Worm (Caenorhabditis elegans) whole organism, L1 larva: Measurements from ENCODE around the gene R10E11.9.
A peak's percentile ranks its signal among the peaks of the same experiment; 100 is the strongest.

Source experiments
- C16A3.4 ChIP-seq: fragments of 150-350 bp; optimal IDR thresholded peaks from 2 replicates; lab custom pipeline; 2014; ENCODE audit warnings: missing biosample characterization, missing genetic modification characterization
- C34B4.2 ChIP-seq: sonication (generic microtip); optimal IDR thresholded peaks from 2 replicates; lab custom pipeline; 2017; ENCODE audit warnings: mild to moderate bottlenecking, missing genetic modification characterization, missing compliant biosample characterization
- F16B12.6 ChIP-seq: fragments of 150-350 bp; optimal IDR thresholded peaks from 2 replicates; lab custom pipeline; 2014; ENCODE audit warnings: missing biosample characterization, missing genetic modification characterization
- Y116A8C.19 ChIP-seq: sonication (generic microtip); optimal IDR thresholded peaks from 2 replicates; lab custom pipeline; 2016; ENCODE audit warnings: missing compliant biosample characterization, missing genetic modification characterization, borderline replicate concordance
- aha-1 ChIP-seq: fragments of 150-350 bp; optimal IDR thresholded peaks from 2 replicates; lab custom pipeline; 2014; ENCODE audit warnings: missing biosample characterization, missing genetic modification characterization
- aly-2 ChIP-seq: fragments of 150-350 bp; optimal IDR thresholded peaks from 2 replicates; lab custom pipeline; 2014; ENCODE audit warnings: missing biosample characterization, missing genetic modification characterization
- ceh-88 ChIP-seq: fragments of 200-800 bp; sonication (Bioruptor generic); IDR thresholded peaks from 2 replicates; pipeline ENCODE4 v1.3.6; 2022; ENCODE audit warnings: missing genetic modification characterization, missing compliant biosample characterization
- dpl-1 ChIP-seq, 3 experiments: fragments of 150-350 bp in 2 of 3; sonication (generic microtip) in 1 of 3; optimal IDR thresholded peaks; 2 replicates each; lab custom pipeline; 2014 to 2017; ENCODE audit warnings: missing biosample characterization in 3 of 3, missing genetic modification characterization in 3 of 3, missing genetic modification reagents in 3 of 3
- efl-1 ChIP-seq, 4 experiments: fragments of 150-350 bp; optimal IDR thresholded peaks in 3 of 4; peaks in 1 of 4; 1 replicate in 1 of 4; 2 replicates in 3 of 4; lab custom pipeline; 2014; ENCODE audit warnings: missing biosample characterization in 2 of 4, missing genetic modification characterization in 2 of 4, missing genetic modification reagents in 2 of 4
- ets-5 ChIP-seq: fragments of 200-800 bp; sonication (Bioruptor generic); IDR thresholded peaks from 2 replicates; pipeline ENCODE4 v1.3.6; 2022; ENCODE audit warnings: missing genetic modification characterization, missing compliant biosample characterization
- fkh-4 ChIP-seq: sonication (generic microtip); optimal IDR thresholded peaks from 2 replicates; lab custom pipeline; 2016; ENCODE audit warnings: missing compliant biosample characterization, missing genetic modification characterization, borderline replicate concordance
- fkh-8 ChIP-seq: sonication (generic microtip); optimal IDR thresholded peaks from 2 replicates; lab custom pipeline; 2016; ENCODE audit warnings: mild to moderate bottlenecking, missing genetic modification characterization, missing compliant biosample characterization
- jun-1 ChIP-seq: fragments of 150-350 bp; optimal IDR thresholded peaks from 2 replicates; lab custom pipeline; 2014; ENCODE audit warnings: missing biosample characterization, missing genetic modification reagents, missing genetic modification characterization
- lin-13 ChIP-seq: fragments of 150-350 bp; optimal IDR thresholded peaks from 2 replicates; lab custom pipeline; 2014; ENCODE audit warnings: missing biosample characterization, missing genetic modification reagents, missing genetic modification characterization
- lin-35 ChIP-seq, 2 experiments: fragments of 150-350 bp; optimal IDR thresholded peaks; 2 replicates each; lab custom pipeline; 2014; ENCODE audit warnings: missing biosample characterization in 2 of 2, missing genetic modification characterization in 2 of 2, missing genetic modification reagents in 2 of 2
- lin-39 ChIP-seq: fragments of 150-350 bp; optimal IDR thresholded peaks from 2 replicates; lab custom pipeline; 2014; ENCODE audit warnings: missing biosample characterization, missing genetic modification reagents, missing genetic modification characterization
- lir-3 ChIP-seq: sonication (generic microtip); optimal IDR thresholded peaks from 2 replicates; lab custom pipeline; 2016; ENCODE audit warnings: mild to moderate bottlenecking, missing genetic modification characterization, moderate library complexity, missing compliant biosample characterization; ENCODE audit not compliant: poor library complexity
- lsy-2 ChIP-seq, 2 experiments: fragments of 150-350 bp; optimal IDR thresholded peaks; 2 replicates each; lab custom pipeline; 2014; ENCODE audit warnings: missing biosample characterization in 2 of 2, missing genetic modification characterization in 2 of 2
- mdl-1 ChIP-seq, 2 experiments: fragments of 150-350 bp; optimal IDR thresholded peaks; 2 replicates each; lab custom pipeline; 2014 to 2017; ENCODE audit warnings: missing biosample characterization in 2 of 2, missing genetic modification characterization in 2 of 2, inconsistent platforms in 1 of 2
- mep-1 ChIP-seq: fragments of 150-350 bp; optimal IDR thresholded peaks from 2 replicates; lab custom pipeline; 2014; ENCODE audit warnings: missing biosample characterization, missing genetic modification characterization
- nhr-11 ChIP-seq: fragments of 150-350 bp; optimal IDR thresholded peaks from 2 replicates; lab custom pipeline; 2014; ENCODE audit warnings: missing biosample characterization, missing genetic modification characterization
- nhr-47 ChIP-seq: sonication (generic microtip); optimal IDR thresholded peaks from 2 replicates; lab custom pipeline; 2016; ENCODE audit warnings: mild to moderate bottlenecking, missing genetic modification characterization, moderate library complexity, missing compliant biosample characterization
- nhr-71 ChIP-seq: sonication (generic microtip); optimal IDR thresholded peaks from 2 replicates; lab custom pipeline; 2016; ENCODE audit warnings: mild to moderate bottlenecking, missing genetic modification characterization, moderate library complexity, missing compliant biosample characterization
- nhr-76 ChIP-seq: sonication (generic microtip); optimal IDR thresholded peaks from 2 replicates; lab custom pipeline; 2017; ENCODE audit warnings: missing biosample characterization, missing genetic modification characterization
- nhr-77 ChIP-seq: fragments of 150-350 bp; optimal IDR thresholded peaks from 2 replicates; lab custom pipeline; 2014; ENCODE audit warnings: missing biosample characterization, missing genetic modification characterization
- nhr-85 ChIP-seq: sonication (generic microtip); peaks from one replicate; lab custom pipeline; 2016; ENCODE audit warnings: missing genetic modification characterization, inconsistent platforms, missing compliant biosample characterization
- pag-3 ChIP-seq: sonication (generic microtip); optimal IDR thresholded peaks from 2 replicates; lab custom pipeline; 2017; ENCODE audit warnings: missing genetic modification characterization, mild to moderate bottlenecking, missing compliant biosample characterization, antibody characterized with exemption, borderline replicate concordance; ENCODE audit not compliant: insufficient read depth
- pqm-1 ChIP-seq: sonication (generic microtip); optimal IDR thresholded peaks from 3 replicates; lab custom pipeline; 2017; ENCODE audit warnings: missing biosample characterization, missing genetic modification characterization
- rnt-1 ChIP-seq: sonication (generic microtip); optimal IDR thresholded peaks from 2 replicates; lab custom pipeline; 2016; ENCODE audit warnings: mild to moderate bottlenecking, missing genetic modification characterization, moderate library complexity, missing compliant biosample characterization
- skn-1 ChIP-seq: fragments of 150-350 bp; optimal IDR thresholded peaks from 2 replicates; lab custom pipeline; 2014; ENCODE audit warnings: missing biosample characterization, missing genetic modification characterization
- snu-23 ChIP-seq: sonication (generic microtip); optimal IDR thresholded peaks from 2 replicates; lab custom pipeline; 2016; ENCODE audit warnings: missing genetic modification characterization, missing compliant biosample characterization
- sox-4 ChIP-seq: sonication (generic microtip); optimal IDR thresholded peaks from 2 replicates; lab custom pipeline; 2016; ENCODE audit warnings: missing genetic modification characterization, missing compliant biosample characterization
- sup-37 ChIP-seq: fragments of 200-800 bp; sonication (Bioruptor generic); optimal IDR thresholded peaks from 2 replicates; lab custom pipeline; 2018; ENCODE audit warnings: mild to moderate bottlenecking, missing genetic modification characterization, missing compliant biosample characterization
- tlp-1 ChIP-seq: fragments of 150-350 bp; optimal IDR thresholded peaks from 2 replicates; lab custom pipeline; 2014; ENCODE audit warnings: missing biosample characterization, missing genetic modification characterization
- unc-130 ChIP-seq: fragments of 150-350 bp; optimal IDR thresholded peaks from 2 replicates; lab custom pipeline; 2017; ENCODE audit warnings: missing biosample characterization, missing genetic modification characterization, inconsistent platforms
- unc-98 ChIP-seq: fragments of 200-800 bp; sonication (Bioruptor generic); IDR thresholded peaks from 2 replicates; pipeline ENCODE4 v1.3.6; 2022; ENCODE audit warnings: missing genetic modification characterization, missing compliant biosample characterization
- xbp-1 ChIP-seq: sonication (generic microtip); optimal IDR thresholded peaks from 2 replicates; lab custom pipeline; 2016; ENCODE audit warnings: missing genetic modification characterization, missing compliant biosample characterization
- zip-4 ChIP-seq: fragments of 200-800 bp; sonication (Bioruptor generic); optimal IDR thresholded peaks from 2 replicates; lab custom pipeline; 2018; ENCODE audit warnings: mild to moderate bottlenecking, missing genetic modification characterization, moderate library complexity, missing compliant biosample characterization
- ztf-11 ChIP-seq, 2 experiments: sonication (generic microtip); optimal IDR thresholded peaks; 2 replicates each; lab custom pipeline; 2016 to 2017; ENCODE audit warnings: missing genetic modification characterization in 2 of 2, missing biosample characterization in 1 of 2, missing compliant biosample characterization in 1 of 2

Gene R10E11.9

DNA sequence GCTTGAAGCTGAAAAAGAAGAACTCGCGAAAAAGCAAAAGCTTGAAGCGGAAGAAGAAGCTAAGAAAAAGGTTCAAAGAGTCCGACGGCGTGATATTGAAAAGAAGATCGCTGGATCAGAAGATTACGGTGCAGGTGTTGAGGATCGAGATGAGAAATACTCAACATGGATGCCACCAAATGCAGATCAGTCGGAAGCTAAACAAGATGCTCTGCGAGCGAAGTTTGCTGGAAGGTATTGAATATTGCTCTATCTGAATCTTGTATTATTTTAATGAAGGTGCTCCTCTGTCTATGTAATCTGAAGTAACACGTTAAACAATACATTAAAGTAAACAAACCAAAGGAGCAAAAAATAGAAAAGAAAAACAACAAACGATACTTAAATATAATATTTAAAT lies 8.6 kb upstream of the R10E11.9 start:
- TF ChIP-seq F16B12.6 (tag; lab: Kevin White, UChicago) (no peak), efl-1 (optimal IDR thresholded peaks at IDR 0.05; lab: Kevin White, UChicago) (no peak), efl-1 (GFP tag; optimal IDR thresholded peaks at IDR 0.05 in 1 of 2; lab: Kevin White, UChicago) (peak in 1 of 2 experiments; percentile 55)

DNA sequence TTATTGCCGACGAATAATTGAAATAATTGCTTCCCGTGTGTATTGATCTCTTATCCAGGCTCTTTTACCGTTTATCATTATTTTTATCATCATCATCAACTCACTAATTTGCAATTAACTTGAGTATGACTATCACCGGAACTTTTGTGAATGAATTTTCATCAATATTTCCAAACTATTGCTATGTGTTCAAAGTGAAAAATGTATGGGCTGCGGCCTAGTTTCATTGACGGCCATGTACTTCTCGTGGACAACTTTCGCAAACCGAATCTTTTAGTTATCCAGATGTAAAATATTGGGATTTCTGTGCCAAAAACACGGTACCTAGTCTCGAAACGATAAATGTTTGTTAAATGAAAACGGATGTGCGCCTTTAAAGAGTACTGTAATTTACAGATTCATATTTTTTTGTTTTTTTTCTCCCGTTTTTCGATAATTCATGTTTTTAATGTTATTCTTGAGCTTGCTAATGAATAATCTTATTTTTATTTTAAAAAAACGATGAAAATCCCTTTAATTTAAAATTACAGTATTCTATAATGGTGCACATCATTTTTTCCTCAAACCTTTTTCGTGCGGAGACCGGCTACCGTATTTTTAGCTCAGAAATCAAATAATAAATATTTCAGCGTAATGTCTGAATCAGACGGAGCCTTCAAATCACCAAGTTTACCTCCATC lies 5.2 kb upstream of the R10E11.9 start, which contains the start of gene ZK632.2:
Gene ZK632.2 (plus strand): TSS at position 630 of the 680 bp plus-strand sequence.
- TF ChIP-seq tlp-1 (tag; lab: Kevin White, UChicago) (no peak), sox-4 (tag; lab: Kevin White, UChicago) (no peak), ets-5 (GFP tag; lab: Robert Waterston, UW) (no peak), nhr-85 (tag; lab: Kevin White, UChicago) (peak; percentile 31), lin-35 (GFP tag; optimal IDR thresholded peaks at IDR 0.05; lab: Kevin White, UChicago) (peak in 1 of 2 experiments; percentile 32), sup-37 (GFP tag; lab: Kevin White, UChicago) (no peak), rnt-1 (tag; lab: Kevin White, UChicago) (peak; percentile 68), mdl-1 (tag; optimal IDR thresholded peaks at IDR 0.05; lab: Kevin White, UChicago) (peak in 1 of 2 experiments; percentile 12), nhr-76 (tag; lab: Kevin White, UChicago) (no peak), efl-1 (optimal IDR thresholded peaks at IDR 0.05; lab: Kevin White, UChicago) (peak; percentile 1 to 27), efl-1 (GFP tag; optimal IDR thresholded peaks at IDR 0.05 in 1 of 2; lab: Kevin White, UChicago) (peak in 1 of 2 experiments; percentile 22), jun-1 (tag; lab: Kevin White, UChicago) (no peak), aly-2 (peak; percentile 32), nhr-71 (tag; lab: Kevin White, UChicago) (peak; percentile 20), aha-1 (tag; lab: Kevin White, UChicago) (no peak), snu-23 (GFP tag; lab: Kevin White, UChicago) (peak; percentile 30), nhr-77 (tag; lab: Kevin White, UChicago) (no peak), lsy-2 (tag; optimal IDR thresholded peaks at IDR 0.05; lab: Kevin White, UChicago) (peak in 1 of 2 experiments; percentile 27), pag-3 (tag; lab: Kevin White, UChicago) (no peak), dpl-1 (GFP tag; optimal IDR thresholded peaks at IDR 0.05; lab: Kevin White, UChicago) (peak in 1 of 3 experiments; percentile 43), fkh-4 (tag; lab: Kevin White, UChicago) (peak; percentile 21), lin-13 (GFP tag; lab: Kevin White, UChicago) (no peak), lir-3 (tag; lab: Kevin White, UChicago) (peak; percentile 35)

DNA sequence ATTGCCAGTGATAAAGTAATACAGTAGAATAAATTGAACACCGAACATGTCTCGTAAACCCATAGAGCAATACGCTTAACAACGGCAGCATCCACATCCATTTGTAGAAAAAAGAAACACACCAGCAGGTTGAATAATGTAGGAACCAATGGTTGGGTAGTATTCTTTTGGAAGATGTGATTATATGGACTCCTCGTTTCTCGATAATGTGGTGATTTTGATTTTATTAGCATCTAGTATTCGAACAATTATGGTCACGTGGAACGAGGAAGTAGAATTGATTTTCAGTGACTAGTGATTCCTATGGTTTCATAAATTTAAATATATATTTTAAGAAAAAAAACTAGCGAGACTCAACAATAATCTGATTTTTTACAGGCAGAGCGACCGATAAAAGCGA lies 3.0 kb upstream of the R10E11.9 start, which contains the start of gene srxa-10:
Gene srxa-10 (minus strand): TSS at position 101 of the 400 bp plus-strand sequence.
- TF ChIP-seq zip-4 (GFP tag; lab: Kevin White, UChicago) (no peak), ceh-88 (GFP tag; lab: Robert Waterston, UW) (no peak), fkh-8 (tag; lab: Kevin White, UChicago) (no peak), xbp-1 (tag; lab: Kevin White, UChicago) (no peak), ztf-11 (tag; optimal IDR thresholded peaks at IDR 0.05; lab: Kevin White, UChicago) (no peak), nhr-11 (tag; lab: Kevin White, UChicago) (no peak), lin-39 (tag; lab: Kevin White, UChicago) (no peak), pqm-1 (tag; lab: Kevin White, UChicago) (no peak), C16A3.4 (tag; lab: Kevin White, UChicago) (no peak), mep-1 (tag; lab: Kevin White, UChicago) (no peak), skn-1 (tag; lab: Kevin White, UChicago) (no peak), nhr-47 (tag; lab: Kevin White, UChicago) (no peak), Y116A8C.19 (tag; lab: Kevin White, UChicago) (no peak), C34B4.2 (no peak), unc-98 (no peak), rnt-1 (tag; lab: Kevin White, UChicago) (no peak), unc-130 (tag; lab: Kevin White, UChicago) (no peak)
- TF ChIP-seq, all 84 proteins: peak for 0
